Fruit fly (Drosophila melanogaster): ENCODE data around the gene RpL34a.
A peak's percentile ranks its signal among the peaks of the same experiment; 100 is the strongest.

The RpL34a gene

dm6 chr3R:26059195-26059594, at the start of gene RpL34a, which contains the start of gene Trmt61 (continued):
- TF ChIP-seq Mrtf (GFP tag; IDR thresholded peaks at IDR 0.05) (0 out of 3 replicates have a peak, but pooled peaks have one; percentile 12), Pdp1 (GFP tag; optimal IDR thresholded peaks at IDR 0.05) (peak; percentile 76 to 79), CG12391 (tag; optimal IDR thresholded peaks at IDR 0.05) (peak; percentile 94), Oli (tag; optimal IDR thresholded peaks at IDR 0.05) (peak; percentile 75), zfh2 (GFP tag; optimal IDR thresholded peaks at IDR 0.05) (peak; percentile 65), CG31388 (GFP tag; optimal IDR thresholded peaks at IDR 0.05) (peak; percentile 25), HmgZ (tag; optimal IDR thresholded peaks at IDR 0.05) (peak; percentile 78), gsb-n (tag; optimal IDR thresholded peaks at IDR 0.05) (peak; percentile 86), CG10543 (GFP tag; optimal IDR thresholded peaks at IDR 0.05) (peak; percentile 94), jigr1 (GFP tag; IDR thresholded peaks at IDR 0.05) (no peak), knrl (GFP tag; IDR thresholded peaks at IDR 0.05; ENCODE audit: partially characterized antibody) (peak; percentile 90), CkIIα-i1 (GFP tag; IDR thresholded peaks at IDR 0.05) (no peak), slp2 (GFP tag; optimal IDR thresholded peaks at IDR 0.05) (peak; percentile 71), Optix (GFP tag; IDR thresholded peaks at IDR 0.05) (no peak), CG3838 (GFP tag; optimal IDR thresholded peaks at IDR 0.05) (no peak), CG2120 (GFP tag; optimal IDR thresholded peaks at IDR 0.05) (peak; percentile 76), tin (GFP tag; optimal IDR thresholded peaks at IDR 0.05) (peak; percentile 74), row (GFP tag; IDR thresholded peaks at IDR 0.05) (peak; percentile 79), CG12071 (GFP tag; optimal IDR thresholded peaks at IDR 0.05) (peak; percentile 82), CG10147 (GFP tag; optimal IDR thresholded peaks at IDR 0.05) (peak; percentile 92), CG8290 (GFP tag; optimal IDR thresholded peaks at IDR 0.05) (peak; percentile 75), CG8290 (tag; optimal IDR thresholded peaks at IDR 0.05) (peak in 1 of 2 experiments; percentile 71), CrebB (tag; optimal IDR thresholded peaks at IDR 0.05) (peak; percentile 92), CG17186 (GFP tag; optimal IDR thresholded peaks at IDR 0.05) (peak; percentile 82), Bdp1 (GFP tag; optimal IDR thresholded peaks at IDR 0.05) (peak; percentile 40), Mes4 (GFP tag; optimal IDR thresholded peaks at IDR 0.05) (peak; percentile 88), Hmx (GFP tag; optimal IDR thresholded peaks at IDR 0.05) (peak; percentile 56), salm (tag; optimal IDR thresholded peaks at IDR 0.05) (peak; percentile 84), CG1602 (GFP tag; optimal IDR thresholded peaks at IDR 0.05) (peak; percentile 49), CG18764 (GFP tag; optimal IDR thresholded peaks at IDR 0.05) (peak; percentile 71), CG17829 (tag; optimal IDR thresholded peaks at IDR 0.05) (peak; percentile 87)

- no peak for TF ChIP-seq dpn (GFP tag; optimal IDR thresholded peaks at IDR 0.05)
- TF ChIP-seq cato (GFP tag; optimal IDR thresholded peaks at IDR 0.05; ENCODE audit: borderline replicate concordance), result no peak
- TF ChIP-seq abd-A (tag; optimal IDR thresholded peaks at IDR 0.05), result peak; percentile 12
- peak; percentile 5 for TF ChIP-seq CG7987 (GFP tag; optimal IDR thresholded peaks at IDR 0.05)
- TF ChIP-seq CG11456 (GFP tag; IDR thresholded peaks at IDR 0.05), result no peak
- peak; percentile 16 for TF ChIP-seq CG12769 (tag; optimal IDR thresholded peaks at IDR 0.05)
- TF ChIP-seq disco-r (GFP tag; optimal IDR thresholded peaks at IDR 0.05), result no peak
- peak; percentile 43 for TF ChIP-seq Hey (tag; optimal IDR thresholded peaks at IDR 0.05)
- TF ChIP-seq MESR4 (GFP tag; optimal IDR thresholded peaks at IDR 0.05), result no peak
- no peak for TF ChIP-seq tap (tag; optimal IDR thresholded peaks at IDR 0.05)
- TF ChIP-seq sug (tag; optimal IDR thresholded peaks at IDR 0.05), result peak; percentile 91
- no peak for TF ChIP-seq CG3726 (GFP tag; IDR thresholded peaks at IDR 0.05)
- no peak for TF ChIP-seq tgo (GFP tag; IDR thresholded peaks at IDR 0.05)
- no peak for TF ChIP-seq luna (GFP tag; optimal IDR thresholded peaks at IDR 0.05)
- TF ChIP-seq gro (GFP tag; optimal IDR thresholded peaks at IDR 0.05), result peak; percentile 1
- TF ChIP-seq CG13894 (tag; optimal IDR thresholded peaks at IDR 0.05), result peak; percentile 37
- no peak for TF ChIP-seq CG8290 (GFP tag; optimal IDR thresholded peaks at IDR 0.05)
- TF ChIP-seq CG8290 (tag; optimal IDR thresholded peaks at IDR 0.05), result peak in 1 of 2 experiments; percentile 23
- no peak for TF ChIP-seq Dfd (GFP tag; optimal IDR thresholded peaks at IDR 0.05)
- no peak for TF ChIP-seq CG9797 (GFP tag; optimal IDR thresholded peaks at IDR 0.05)
- TF ChIP-seq Oli (tag; optimal IDR thresholded peaks at IDR 0.05), result no peak
- TF ChIP-seq Stat92E (GFP tag; optimal IDR thresholded peaks at IDR 0.05), result no peak
- peak; percentile 2 for TF ChIP-seq CG12071 (GFP tag; optimal IDR thresholded peaks at IDR 0.05)
- 0 out of 4 replicates have a peak, but pooled peaks have one; percentile 19 for TF ChIP-seq chinmo (GFP tag; IDR thresholded peaks at IDR 0.05; ENCODE audit: partially characterized antibody)
- TF ChIP-seq knrl (GFP tag; IDR thresholded peaks at IDR 0.05; ENCODE audit: partially characterized antibody), result no peak
These were observed 49.4 kb upstream of the RpL34a start for dm6 chr3R:26108424-26108823.
